Worm (Caenorhabditis elegans): ENCODE data around the gene lro-1.

- TF ChIP-seq lin-13 (tag; optimal IDR thresholded peaks at IDR 0.05) (no peak), blmp-1 (tag; optimal IDR thresholded peaks at IDR 0.05) (no peak), elt-1 (tag; optimal IDR thresholded peaks at IDR 0.05; ENCODE audit: borderline replicate concordance, insufficient read depth) (no peak), nhr-28 (tag; optimal IDR thresholded peaks at IDR 0.05) (no peak)
Observed at ce11 chrX:6253160-6253559, 18.7 kb upstream of the lro-1 start.
